Fruit fly (Drosophila melanogaster) whole organism, embryonic: ENCODE data around the gene dpr4.

Experiments
- Bgb ChIP-seq: fragments of 200-800 bp; sonication (Bioruptor generic); IDR thresholded peaks from 2 replicates; pipeline ENCODE4 v1.3.6; 2022; ENCODE audit warnings: missing biosample characterization, missing genetic modification characterization; ENCODE audit not compliant: partially characterized antibody
- CG11247 ChIP-seq: fragments of 200-800 bp; sonication (Bioruptor generic); IDR thresholded peaks from 2 replicates; pipeline ENCODE4 v1.3.6; 2022; ENCODE audit warnings: missing biosample characterization, missing genetic modification characterization
- CG13894 ChIP-seq: fragments of 200-800 bp; sonication (Bioruptor generic); optimal IDR thresholded peaks from 3 replicates; lab custom pipeline; 2018; ENCODE audit warnings: missing biosample characterization, mild to moderate bottlenecking, missing genetic modification characterization, moderate library complexity
- CG18011 ChIP-seq: fragments of 200-800 bp; sonication (Bioruptor generic); optimal IDR thresholded peaks from 2 replicates; lab custom pipeline; 2017; ENCODE audit warnings: missing biosample characterization, missing genetic modification characterization, mild to moderate bottlenecking, moderate library complexity, missing genotype
- CG2678 ChIP-seq: fragments of 200-800 bp; sonication (Bioruptor generic); optimal IDR thresholded peaks from 3 replicates; lab custom pipeline; 2019; ENCODE audit warnings: missing biosample characterization, mild to moderate bottlenecking, missing genetic modification characterization, moderate library complexity
- CG34422 ChIP-seq: fragments of 200-800 bp; sonication (Bioruptor generic); IDR thresholded peaks from 3 replicates; pipeline ENCODE4 v1.3.6; 2022; ENCODE audit warnings: missing biosample characterization, missing genetic modification characterization
- CG4282 ChIP-seq: fragments of 200-800 bp; sonication (Bioruptor generic); optimal IDR thresholded peaks from 2 replicates; lab custom pipeline; 2016; ENCODE audit warnings: missing biosample characterization, missing genetic modification characterization
- CG6272 ChIP-seq: fragments of 200-800 bp; sonication (Bioruptor generic); IDR thresholded peaks from 2 replicates; pipeline ENCODE4 v1.3.6; 2022; ENCODE audit warnings: missing biosample characterization, missing genetic modification characterization
- CG6791 ChIP-seq: fragments of 200-800 bp; sonication (Bioruptor generic); IDR thresholded peaks from 3 replicates; pipeline ENCODE4 v1.3.6; 2022; ENCODE audit warnings: missing biosample characterization, missing genetic modification characterization; ENCODE audit not compliant: partially characterized antibody
- CG7786 ChIP-seq: fragments of 200-800 bp; sonication (Bioruptor generic); optimal IDR thresholded peaks from 2 replicates; lab custom pipeline; 2016; ENCODE audit warnings: missing biosample characterization, missing genetic modification characterization
- CG8944 ChIP-seq: fragments of 200-800 bp; sonication (Bioruptor generic); optimal IDR thresholded peaks from 3 replicates; lab custom pipeline; 2016; ENCODE audit warnings: missing biosample characterization, missing genetic modification characterization
- CG9932 ChIP-seq: fragments of 200-800 bp; sonication (Bioruptor generic); IDR thresholded peaks from 2 replicates; pipeline ENCODE4 v1.3.6; 2022; ENCODE audit warnings: missing biosample characterization, missing genetic modification characterization
- D19B ChIP-seq: fragments of 200-800 bp; sonication (Bioruptor generic); optimal IDR thresholded peaks from 2 replicates; lab custom pipeline; 2017; ENCODE audit warnings: missing biosample characterization, mild to moderate bottlenecking, missing genetic modification characterization
- Dad ChIP-seq: fragments of 200-800 bp; sonication (Bioruptor generic); optimal IDR thresholded peaks from 3 replicates; lab custom pipeline; 2016; ENCODE audit warnings: missing biosample characterization, missing genetic modification characterization
- Dp ChIP-seq: fragments of 200-800 bp; sonication (Bioruptor generic); optimal IDR thresholded peaks from 2 replicates; lab custom pipeline; 2018; ENCODE audit warnings: missing biosample characterization, mild to moderate bottlenecking, missing genetic modification characterization, moderate library complexity
- E2f2 ChIP-seq: fragments of 200-800 bp; sonication (Bioruptor generic); IDR thresholded peaks from 2 replicates; pipeline ENCODE4 v1.3.6; 2022; ENCODE audit warnings: missing biosample characterization, missing genetic modification characterization
- Lhr ChIP-seq: fragments of 200-800 bp; sonication (Bioruptor generic); optimal IDR thresholded peaks from 3 replicates; lab custom pipeline; 2017; ENCODE audit warnings: mild to moderate bottlenecking, missing biosample characterization, missing genetic modification reagents, missing genetic modification characterization
- MTF-1 ChIP-seq: fragments of 200-800 bp; sonication (Bioruptor generic); optimal IDR thresholded peaks from 2 replicates; lab custom pipeline; 2018; ENCODE audit warnings: missing biosample characterization, mild to moderate bottlenecking, missing genetic modification characterization, borderline replicate concordance
- Nf-YA ChIP-seq: fragments of 200-800 bp; sonication (Bioruptor generic); IDR thresholded peaks from 2 replicates; pipeline ENCODE4 v1.3.6; 2022; ENCODE audit warnings: missing biosample characterization, missing genetic modification characterization
- Nf-YC ChIP-seq: fragments of 200-800 bp; optimal IDR thresholded peaks from 3 replicates; lab custom pipeline; 2019; ENCODE audit warnings: missing biosample characterization, mild to moderate bottlenecking, missing genetic modification characterization, moderate library complexity
- Side ChIP-seq: fragments of 200-800 bp; sonication (Bioruptor generic); optimal IDR thresholded peaks from 2 replicates; lab custom pipeline; 2016; ENCODE audit warnings: missing biosample characterization, missing genetic modification characterization
- ac ChIP-seq: fragments of 200-800 bp; sonication (Bioruptor generic); optimal IDR thresholded peaks from 3 replicates; lab custom pipeline; 2017; ENCODE audit warnings: missing biosample characterization, mild to moderate bottlenecking, missing genetic modification characterization
- ara ChIP-seq: fragments of 200-800 bp; sonication (Bioruptor generic); IDR thresholded peaks from 2 replicates; pipeline ENCODE4 v1.3.6; 2022; ENCODE audit warnings: missing biosample characterization, missing genetic modification characterization
- cad ChIP-seq: fragments of >200 bp; optimal IDR thresholded peaks from 2 replicates; lab custom pipeline; 2017; ENCODE audit warnings: missing biosample characterization, missing genetic modification characterization
- dimm ChIP-seq: fragments of 200-800 bp; sonication (Bioruptor generic); IDR thresholded peaks from 2 replicates; pipeline ENCODE4 v1.3.6; 2022; ENCODE audit warnings: missing biosample characterization, missing genetic modification characterization
- en ChIP-seq: fragments of 200-800 bp; sonication (Bioruptor generic); optimal IDR thresholded peaks from 2 replicates; lab custom pipeline; 2016; ENCODE audit warnings: missing biosample characterization, missing genetic modification characterization
- fd64A ChIP-seq: fragments of 200-800 bp; sonication (Bioruptor generic); optimal IDR thresholded peaks from 3 replicates; lab custom pipeline; 2018; ENCODE audit warnings: missing biosample characterization, mild to moderate bottlenecking, missing genetic modification characterization
- jing ChIP-seq: fragments of 200-800 bp; sonication (Bioruptor generic); optimal IDR thresholded peaks from 2 replicates; lab custom pipeline; 2018; ENCODE audit warnings: missing biosample characterization, mild to moderate bottlenecking, missing genetic modification characterization
- kah ChIP-seq: fragments of 200-800 bp; sonication (Bioruptor generic); optimal IDR thresholded peaks from 2 replicates; lab custom pipeline; 2018; ENCODE audit warnings: missing biosample characterization, mild to moderate bottlenecking, missing genetic modification characterization
- kni ChIP-seq: fragments of 200-800 bp; sonication (Bioruptor generic); optimal IDR thresholded peaks from 3 replicates; lab custom pipeline; 2017; ENCODE audit warnings: mild to moderate bottlenecking, missing biosample characterization, missing genetic modification reagents, missing genetic modification characterization
- knrl ChIP-seq: fragments of 200-800 bp; sonication (Bioruptor generic); IDR thresholded peaks from 3 replicates; pipeline ENCODE4 v1.3.6; 2022; ENCODE audit warnings: missing biosample characterization, missing genetic modification characterization; ENCODE audit not compliant: partially characterized antibody
- lilli ChIP-seq: fragments of 200-800 bp; sonication (Bioruptor generic); optimal IDR thresholded peaks from 3 replicates; lab custom pipeline; 2016; ENCODE audit warnings: missing biosample characterization, missing genetic modification characterization
- oc ChIP-seq: fragments of 200-800 bp; sonication (Bioruptor generic); optimal IDR thresholded peaks from 2 replicates; lab custom pipeline; 2018; ENCODE audit warnings: missing biosample characterization, mild to moderate bottlenecking, missing genetic modification characterization, moderate library complexity
- pb ChIP-seq: fragments of 200-800 bp; sonication (Bioruptor generic); optimal IDR thresholded peaks from 3 replicates; lab custom pipeline; 2016; ENCODE audit warnings: missing biosample characterization, missing genetic modification characterization
- pfk ChIP-seq: fragments of 200-800 bp; sonication (Bioruptor generic); optimal IDR thresholded peaks from 2 replicates; lab custom pipeline; 2018; ENCODE audit warnings: missing biosample characterization, mild to moderate bottlenecking, missing genetic modification characterization, moderate library complexity
- phol ChIP-seq: fragments of 200-800 bp; sonication (Bioruptor generic); optimal IDR thresholded peaks from 3 replicates; lab custom pipeline; 2018; ENCODE audit warnings: missing biosample characterization, mild to moderate bottlenecking, missing genetic modification characterization, moderate library complexity
- sd ChIP-seq: fragments of 200-800 bp; sonication (Bioruptor generic); optimal IDR thresholded peaks from 3 replicates; lab custom pipeline; 2018; ENCODE audit warnings: missing biosample characterization, mild to moderate bottlenecking, missing genetic modification characterization, moderate library complexity
- slou ChIP-seq: fragments of 200-800 bp; sonication (Bioruptor generic); optimal IDR thresholded peaks from 3 replicates; lab custom pipeline; 2016; ENCODE audit warnings: missing biosample characterization, missing genetic modification characterization
- tio ChIP-seq: fragments of 200-800 bp; sonication (Bioruptor generic); optimal IDR thresholded peaks from 2 replicates; lab custom pipeline; 2017; ENCODE audit warnings: missing biosample characterization, missing genetic modification characterization, inconsistent platforms
- tna ChIP-seq: fragments of 200-800 bp; sonication (Bioruptor generic); IDR thresholded peaks from 2 replicates; pipeline ENCODE4 v1.3.6; 2022; ENCODE audit warnings: missing biosample characterization, missing genetic modification characterization; ENCODE audit not compliant: partially characterized antibody
- trem ChIP-seq: fragments of 200-800 bp; optimal IDR thresholded peaks from 3 replicates; lab custom pipeline; 2019; ENCODE audit warnings: missing biosample characterization, mild to moderate bottlenecking, missing genetic modification characterization, moderate library complexity
- trh ChIP-seq: fragments of 200-800 bp; sonication (Bioruptor generic); optimal IDR thresholded peaks from 2 replicates; lab custom pipeline; 2016; ENCODE audit warnings: missing biosample characterization, missing genetic modification characterization
- ttk ChIP-seq: fragments of 200-800 bp; sonication (Bioruptor generic); IDR thresholded peaks from 2 replicates; pipeline ENCODE4 v2.1.2; 2022; ENCODE audit warnings: missing biosample characterization, missing genetic modification characterization
- tup ChIP-seq: fragments of 200-800 bp; sonication (Bioruptor generic); optimal IDR thresholded peaks from 2 replicates; lab custom pipeline; 2016; ENCODE audit warnings: missing biosample characterization, mild to moderate bottlenecking, missing genetic modification characterization, moderate library complexity
- vfl ChIP-seq: fragments of 200-800 bp; sonication (Bioruptor generic); optimal IDR thresholded peaks from 2 replicates; lab custom pipeline; 2016; ENCODE audit warnings: missing biosample characterization, missing genetic modification characterization
- vvl ChIP-seq: fragments of 200-800 bp; sonication (Bioruptor generic); IDR thresholded peaks from 2 replicates; pipeline ENCODE4 v1.3.6; 2022; ENCODE audit warnings: missing biosample characterization, missing genetic modification characterization
- zen ChIP-seq: fragments of 200-800 bp; sonication (Bioruptor generic); optimal IDR thresholded peaks from 3 replicates; lab custom pipeline; 2018; ENCODE audit warnings: missing biosample characterization, mild to moderate bottlenecking, missing genetic modification characterization, moderate library complexity

dpr4 gene

dm6 chr3R:11582253-11582589 lies 39.5 kb upstream of the dpr4 start (continued):
- no peak for TF ChIP-seq fd64A (GFP tag; lab: Kevin White, UChicago)
- TF ChIP-seq ttk (GFP tag; lab: Robert Waterston, UW): peak; percentile 77
- no peak for TF ChIP-seq trh (GFP tag; lab: Kevin White, UChicago)
- no peak for TF ChIP-seq ac (GFP tag; lab: Kevin White, UChicago)
- no peak for TF ChIP-seq MTF-1 (GFP tag; lab: Kevin White, UChicago)
- no peak for TF ChIP-seq CG6272 (GFP tag; lab: Robert Waterston, UW)
- peak; percentile 65 for TF ChIP-seq dimm
- TF ChIP-seq tio (GFP tag; lab: Kevin White, UChicago): no peak
- no peak for TF ChIP-seq cad (GFP tag; lab: Kevin White, UChicago)
- TF ChIP-seq kah (GFP tag; lab: Kevin White, UChicago): peak; percentile 47
- TF ChIP-seq knrl (GFP tag; lab: Robert Waterston, UW): no peak
- TF ChIP-seq trem (tag; lab: Kevin White, UChicago): peak; percentile 26

dm6 chr3R:11581340-11582252 lies 38.8 kb upstream of the dpr4 start, which contains the start of gene wkd:
Gene wkd (plus strand): TSS chr3R:11581576.
- TF ChIP-seq D19B (GFP tag; lab: Kevin White, UChicago): no peak
- no peak for TF ChIP-seq Side (GFP tag; lab: Kevin White, UChicago)
- no peak for TF ChIP-seq lilli (GFP tag; lab: Kevin White, UChicago)
- peak; percentile 57; the same call in 1 of the 2 replicates for TF ChIP-seq CG9932 (GFP tag; lab: Robert Waterston, UW)
- peak; percentile 51; the same call in 1 of the 2 replicates for TF ChIP-seq vvl
- TF ChIP-seq tna (GFP tag; lab: Robert Waterston, UW): peak; percentile 75; the same call in 1 of the 2 replicates
- TF ChIP-seq CG2678 (tag; lab: Kevin White, UChicago): no peak
- peak; percentile 15 for TF ChIP-seq CG4282 (GFP tag; lab: Kevin White, UChicago)
- TF ChIP-seq sd: peak; percentile 45
- TF ChIP-seq phol (tag; lab: Kevin White, UChicago): peak; percentile 26
- TF ChIP-seq en (GFP tag; lab: Kevin White, UChicago): no peak
- TF ChIP-seq CG7786 (GFP tag; lab: Kevin White, UChicago): no peak
- peak; percentile 92 for TF ChIP-seq Bgb (GFP tag; lab: Robert Waterston, UW)
- peak; percentile 95 for TF ChIP-seq CG6791 (GFP tag; lab: Robert Waterston, UW)
- TF ChIP-seq CG18011 (GFP tag; lab: Kevin White, UChicago): no peak
- no peak for TF ChIP-seq oc (tag; lab: Kevin White, UChicago)
- TF ChIP-seq slou (GFP tag; lab: Kevin White, UChicago): no peak
- TF ChIP-seq Dad (GFP tag; lab: Kevin White, UChicago): peak; percentile 12
- 0 out of 3 replicates have a peak, but pooled peaks have one; percentile 22 for TF ChIP-seq CG34422
- no peak for TF ChIP-seq CG11247 (GFP tag; lab: Robert Waterston, UW)
- TF ChIP-seq pfk (GFP tag; lab: Kevin White, UChicago): peak; percentile 96
- peak; percentile 90 for TF ChIP-seq Dp (GFP tag; lab: Kevin White, UChicago)
- no peak for TF ChIP-seq pb (GFP tag; lab: Kevin White, UChicago)
- no peak for TF ChIP-seq tup (GFP tag; lab: Kevin White, UChicago)
- TF ChIP-seq kni (GFP tag; lab: Kevin White, UChicago): peak; percentile 40
- TF ChIP-seq E2f2 (GFP tag; lab: Robert Waterston, UW): peak; percentile 93
- TF ChIP-seq zen (tag; lab: Kevin White, UChicago): no peak
- TF ChIP-seq trem (tag; lab: Kevin White, UChicago): peak; percentile 70
- TF ChIP-seq Nf-YA (GFP tag; lab: Robert Waterston, UW): no peak
- TF ChIP-seq CG13894 (tag; lab: Kevin White, UChicago): no peak
- no peak for TF ChIP-seq Nf-YC
- TF ChIP-seq ara (GFP tag; lab: Robert Waterston, UW): no peak
- peak; percentile 11 for TF ChIP-seq vfl (GFP tag; lab: Kevin White, UChicago)
- peak; percentile 79 for TF ChIP-seq Lhr
- peak; percentile 6 for TF ChIP-seq CG8944
- no peak for TF ChIP-seq jing (GFP tag; lab: Kevin White, UChicago)
